Fruit fly (Drosophila melanogaster): Measurements from ENCODE around the gene atms.

atms gene

DNA sequence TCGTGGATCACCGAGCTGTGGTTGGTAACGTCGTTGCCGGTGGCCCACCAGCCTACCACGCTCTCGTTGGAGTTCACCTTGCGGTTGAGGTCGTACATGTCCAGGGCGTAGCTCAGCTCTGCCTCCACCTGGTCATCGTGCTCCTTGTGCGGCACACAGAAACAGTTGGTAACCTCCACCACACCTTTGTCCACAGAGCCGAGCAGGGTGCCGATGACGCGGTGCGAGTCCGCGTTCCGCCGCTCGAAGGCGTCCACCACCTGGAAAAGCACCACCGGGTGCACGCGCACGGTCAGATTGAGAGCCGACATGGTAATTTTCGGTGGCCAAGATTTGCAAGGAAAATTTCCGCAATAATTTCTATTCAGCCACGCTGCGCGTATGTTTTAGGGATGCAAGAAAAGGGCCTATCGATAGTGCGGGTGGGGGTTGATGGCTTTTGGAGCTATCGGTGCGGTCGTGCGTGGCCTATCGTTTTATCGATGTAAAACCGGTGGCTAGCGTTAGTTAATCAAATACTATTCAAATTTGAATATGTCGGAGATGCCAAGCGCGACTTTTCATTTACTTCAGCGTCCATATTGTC is 36.0 kb upstream of the atms start, which contains the start of gene eIF3f1 (continued):
- TF ChIP-seq CG3995 (GFP tag; optimal IDR thresholded peaks at IDR 0.05) (peak; percentile 25), CG13424 (tag; optimal IDR thresholded peaks at IDR 0.05) (no peak), Spps (tag; optimal IDR thresholded peaks at IDR 0.05) (no peak), cwo (GFP tag; optimal IDR thresholded peaks at IDR 0.05) (no peak), CG18476 (GFP tag; optimal IDR thresholded peaks at IDR 0.05) (no peak), CG4730 (GFP tag; IDR thresholded peaks at IDR 0.05) (no peak), bab2 (GFP tag; optimal IDR thresholded peaks at IDR 0.05) (no peak), sqz (GFP tag; optimal IDR thresholded peaks at IDR 0.05) (no peak), Mad (GFP tag; optimal IDR thresholded peaks at IDR 0.05) (no peak), CG18599 (GFP tag; optimal IDR thresholded peaks at IDR 0.05) (no peak), HmgZ (tag; optimal IDR thresholded peaks at IDR 0.05) (peak; percentile 65), CG15514 (GFP tag; optimal IDR thresholded peaks at IDR 0.05) (peak; percentile 84), tup (GFP tag; optimal IDR thresholded peaks at IDR 0.05) (no peak), CG1602 (GFP tag; optimal IDR thresholded peaks at IDR 0.05) (no peak), phol (tag; optimal IDR thresholded peaks at IDR 0.05) (peak; percentile 42), pum (GFP tag; optimal IDR thresholded peaks at IDR 0.05) (no peak), CG11398 (GFP tag; optimal IDR thresholded peaks at IDR 0.05) (no peak), CG15696 (tag; optimal IDR thresholded peaks at IDR 0.05) (no peak), CG31388 (GFP tag; optimal IDR thresholded peaks at IDR 0.05) (no peak), gce (GFP tag; IDR thresholded peaks at IDR 0.05) (no peak), dimm (GFP tag; IDR thresholded peaks at IDR 0.05) (no peak), mirr (GFP tag; optimal IDR thresholded peaks at IDR 0.05) (no peak), Hsf (GFP tag; optimal IDR thresholded peaks at IDR 0.05) (no peak), CG14710 (tag; optimal IDR thresholded peaks at IDR 0.05) (peak; percentile 55), CG10959 (GFP tag; IDR thresholded peaks at IDR 0.05) (no peak), eyg (GFP tag; optimal IDR thresholded peaks at IDR 0.05) (no peak), Mrtf (GFP tag; IDR thresholded peaks at IDR 0.05) (no peak), bbx (GFP tag; IDR thresholded peaks at IDR 0.05; ENCODE audit: partially characterized antibody) (peak; percentile 99), CkIIα-i1 (GFP tag; IDR thresholded peaks at IDR 0.05) (no peak), Dref (GFP tag; IDR thresholded peaks at IDR 0.05) (peak; percentile 100), twi (tag; optimal IDR thresholded peaks at IDR 0.05) (no peak), CG13287 (GFP tag; IDR thresholded peaks at IDR 0.05; ENCODE audit: partially characterized antibody) (peak; percentile 100), grau (tag; optimal IDR thresholded peaks at IDR 0.05) (no peak), CG13775 (GFP tag; optimal IDR thresholded peaks at IDR 0.05) (no peak), CG12391 (tag; optimal IDR thresholded peaks at IDR 0.05) (no peak), CG18262 (tag; optimal IDR thresholded peaks at IDR 0.05) (peak; percentile 12), HmgD (GFP tag; optimal IDR thresholded peaks at IDR 0.05) (peak; percentile 28), fu2 (GFP tag; optimal IDR thresholded peaks at IDR 0.05) (no peak), CG17612 (GFP tag; IDR thresholded peaks at IDR 0.05) (no peak), Ptx1 (GFP tag; IDR thresholded peaks at IDR 0.05) (no peak), zfh2 (GFP tag; optimal IDR thresholded peaks at IDR 0.05) (peak; percentile 43), jing (GFP tag; optimal IDR thresholded peaks at IDR 0.05) (no peak), CG13123 (GFP tag; optimal IDR thresholded peaks at IDR 0.05) (no peak), CG4424 (GFP tag; optimal IDR thresholded peaks at IDR 0.05) (no peak), peb (GFP tag; IDR thresholded peaks at IDR 0.05) (no peak), CG30431 (GFP tag; optimal IDR thresholded peaks at IDR 0.05) (no peak), jumu (GFP tag; optimal IDR thresholded peaks at IDR 0.05) (peak; percentile 42), CG2120 (GFP tag; optimal IDR thresholded peaks at IDR 0.05) (peak; percentile 23), fd102C (GFP tag; optimal IDR thresholded peaks at IDR 0.05) (no peak), toy (GFP tag; IDR thresholded peaks at IDR 0.05) (no peak), Hmr (GFP tag; optimal IDR thresholded peaks at IDR 0.05) (no peak)
